Worm (Caenorhabditis elegans) whole organism, L4/young adult: ENCODE results near the gene K08D8.5.
"Not testable (repeated sequence)": the region's sequence is repeated elsewhere in the genome, so short reads cannot be mapped to it uniquely, and the experiment has no call there.

Experiments used
- W03F9.2 ChIP-seq: fragments of 150-350 bp; optimal IDR thresholded peaks from 2 replicates; lab custom pipeline; 2014; ENCODE audit warnings: missing biosample characterization, missing genetic modification characterization
- dao-5 ChIP-seq: sonication (generic microtip); optimal IDR thresholded peaks from 2 replicates; lab custom pipeline; 2016; ENCODE audit warnings: missing genotype, missing genetic modification characterization, moderate library complexity, missing compliant biosample characterization
- him-1 ChIP-seq: sonication (generic microtip); optimal IDR thresholded peaks from 2 replicates; lab custom pipeline; 2016; ENCODE audit warnings: missing genotype, missing genetic modification reagents, missing genetic modification characterization, missing compliant biosample characterization

Gene K08D8.5

ce11 chrIV:12892194-12892593 is 19.7 kb downstream of the K08D8.5 start, which contains the start of gene K08D8.1:
Gene K08D8.1, plus strand, starts transcription at chrIV:12892494.
- TF ChIP-seq him-1 (tag; lab: Kevin White, UChicago) (no peak), dao-5 (tag; lab: Kevin White, UChicago) (no peak), W03F9.2 (tag; lab: Kevin White, UChicago) (no peak)

DNA sequence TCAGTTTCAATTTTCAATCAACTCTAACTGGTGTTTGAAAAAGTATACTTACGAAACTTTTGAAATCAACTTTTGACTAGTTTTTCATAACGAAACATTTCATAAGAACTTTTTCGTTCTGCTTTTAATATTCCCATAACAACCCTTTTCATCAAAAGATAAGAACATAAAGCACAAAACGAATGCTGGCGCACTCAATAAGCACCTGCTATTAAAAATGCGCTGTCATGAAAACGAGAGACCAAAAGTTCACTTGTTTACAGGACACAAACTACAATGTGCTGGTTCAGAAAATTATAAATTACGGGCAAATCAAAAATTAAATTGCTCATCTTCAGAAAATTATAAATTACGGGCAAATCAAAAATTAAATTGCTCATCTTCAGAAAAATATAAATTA is 20.8 kb downstream of the K08D8.5 start:
- TF ChIP-seq him-1 (tag; lab: Kevin White, UChicago) (no peak), dao-5 (tag; lab: Kevin White, UChicago) (no peak), W03F9.2 (tag; lab: Kevin White, UChicago) (no peak)

- TF ChIP-seq dao-5 (tag; lab: Kevin White, UChicago) (no peak), W03F9.2 (tag; lab: Kevin White, UChicago) (no peak), him-1 (tag; lab: Kevin White, UChicago) (no peak)
Observed at ce11 chrIV:12890445-12890844, 21.5 kb downstream of the K08D8.5 start, which contains the start of gene K08D8.6. Gene K08D8.6, minus strand, starts transcription at chrIV:12890508.

DNA sequence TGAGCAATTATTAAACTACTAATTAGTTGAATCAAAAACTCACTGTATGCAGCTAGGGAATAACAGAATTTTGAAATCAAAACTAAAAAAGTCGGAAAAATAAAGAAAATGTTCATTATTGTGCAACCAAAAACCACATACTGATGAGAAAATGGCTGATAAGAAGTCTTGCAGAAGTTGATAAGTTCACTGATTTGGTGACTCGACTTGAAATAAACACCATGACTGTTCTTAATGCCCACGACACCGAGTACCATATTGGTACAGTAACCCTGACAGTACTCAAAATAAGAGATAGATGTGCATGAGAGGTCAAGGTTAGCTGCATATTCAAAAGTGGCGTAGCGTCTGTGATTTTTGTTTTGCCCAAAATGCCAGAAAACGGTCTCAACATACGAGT is 25.9 kb downstream of the K08D8.5 start:
- TF ChIP-seq him-1 (tag; lab: Kevin White, UChicago) (no peak), dao-5 (tag; lab: Kevin White, UChicago) (no peak), W03F9.2 (tag; lab: Kevin White, UChicago) (no peak)

- TF ChIP-seq dao-5 (tag; lab: Kevin White, UChicago) (no peak), him-1 (tag; lab: Kevin White, UChicago) (no peak), W03F9.2 (tag; lab: Kevin White, UChicago) (no peak)
Observed at ce11 chrIV:12883190-12883589, 28.7 kb downstream of the K08D8.5 start, which contains the start of gene ZK896.4. Gene ZK896.4, minus strand, starts transcription at chrIV:12883290.

DNA sequence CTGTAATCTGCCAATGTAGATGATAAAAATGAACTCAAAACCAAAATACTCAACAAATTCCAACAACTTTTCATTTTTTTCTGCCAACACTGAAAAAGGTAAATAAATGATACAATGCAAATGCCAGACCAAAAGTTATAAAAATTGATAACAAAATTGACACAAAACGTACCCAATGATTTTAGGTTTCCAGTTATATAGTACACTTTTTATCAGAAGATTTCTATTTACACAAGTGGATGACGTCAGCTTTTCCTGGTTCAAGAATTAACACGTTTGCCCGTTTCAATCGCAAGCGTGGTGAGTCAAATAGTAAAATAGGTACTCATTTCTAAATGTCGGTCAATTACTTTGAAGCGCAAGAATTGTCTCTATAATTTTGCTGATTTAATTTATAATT is 32.4 kb downstream of the K08D8.5 start, which contains the start of gene ZK896.5:
TSS of gene ZK896.5 (minus strand) at position 89 of the 400 bp plus-strand sequence.
- no peak for TF ChIP-seq dao-5 (tag; lab: Kevin White, UChicago)
- no peak for TF ChIP-seq him-1 (tag; lab: Kevin White, UChicago)
- TF ChIP-seq W03F9.2 (tag; lab: Kevin White, UChicago), result no peak

ce11 chrIV:12876558-12876957 is 35.4 kb downstream of the K08D8.5 start:
- TF ChIP-seq him-1 (tag; lab: Kevin White, UChicago) (no peak), W03F9.2 (tag; lab: Kevin White, UChicago) (no peak)

DNA sequence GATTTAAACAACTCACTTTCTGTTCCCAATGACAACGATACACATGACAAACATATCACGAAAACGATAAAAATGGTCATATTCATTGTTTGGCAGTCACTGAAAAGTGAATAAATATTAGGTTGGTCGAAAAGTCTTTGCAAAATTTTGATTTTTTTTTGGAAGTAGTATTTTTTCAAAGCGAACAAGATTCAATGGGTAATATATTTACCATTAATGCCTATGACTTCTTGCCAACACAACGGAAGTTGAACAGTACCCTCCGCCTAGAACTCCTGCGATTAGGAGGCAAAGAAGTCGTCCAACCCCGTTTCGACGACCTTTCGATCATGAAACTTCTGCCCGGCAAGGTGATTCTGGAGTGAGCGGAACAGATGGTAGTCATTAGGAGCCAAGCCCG is 36.7 kb downstream of the K08D8.5 start, which contains the start of gene ZK896.1:
TSS of gene ZK896.1 (minus strand) at position 101 of the 400 bp plus-strand sequence.
- TF ChIP-seq W03F9.2, dao-5, him-1 (tag; lab: Kevin White, UChicago): not testable (repeated sequence)

DNA sequence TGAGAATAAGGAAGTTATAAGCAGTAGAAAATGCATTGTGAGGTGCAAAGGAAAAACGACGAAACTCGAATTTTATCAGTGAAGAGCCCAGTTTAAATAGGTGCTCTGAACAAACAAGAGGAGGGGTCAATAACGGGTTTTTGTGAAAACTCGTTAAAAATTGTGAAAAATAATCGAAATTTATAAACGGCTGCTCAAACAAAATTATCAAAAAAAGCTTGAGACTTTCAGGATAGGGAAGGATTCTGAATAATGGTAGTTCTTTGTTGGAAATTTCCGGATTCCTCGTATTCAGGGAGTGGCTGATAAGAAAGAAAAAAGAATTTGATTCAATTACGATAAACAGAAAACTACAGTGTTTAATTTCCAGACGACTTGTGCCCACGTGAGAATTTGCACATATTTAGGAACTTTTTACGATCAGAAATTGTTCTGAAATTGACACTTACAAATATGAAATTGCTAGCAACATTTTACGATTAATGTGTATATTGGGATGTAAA is 40.4 kb downstream of the K08D8.5 start, which contains the start of gene clec-187:
TSS of gene clec-187 (minus strand) at position 51 of the 503 bp plus-strand sequence.
- TF ChIP-seq W03F9.2 (tag; lab: Kevin White, UChicago) (no peak), him-1 (tag; lab: Kevin White, UChicago) (no peak), dao-5 (tag; lab: Kevin White, UChicago) (no peak)

DNA sequence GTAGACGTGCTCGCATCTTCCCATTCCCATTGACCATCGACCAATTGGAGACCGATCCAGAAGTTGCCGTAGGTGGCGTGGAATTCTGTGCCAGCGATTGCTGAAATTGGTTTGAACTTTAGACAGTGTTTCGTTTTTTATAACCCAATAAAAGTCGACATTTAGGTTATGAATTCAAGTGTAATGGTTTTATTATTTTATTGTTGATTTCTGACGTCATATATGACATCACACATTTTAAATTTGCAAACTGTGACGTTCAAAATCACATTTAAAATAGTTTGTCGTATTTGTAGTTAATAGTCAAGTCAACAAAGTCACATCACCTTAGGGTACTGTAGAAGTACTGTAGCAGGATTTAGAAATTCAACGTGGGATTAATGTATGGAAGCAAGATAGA is 41.6 kb downstream of the K08D8.5 start:
- TF ChIP-seq W03F9.2 (tag; lab: Kevin White, UChicago) (no peak), him-1 (tag; lab: Kevin White, UChicago) (no peak)

DNA sequence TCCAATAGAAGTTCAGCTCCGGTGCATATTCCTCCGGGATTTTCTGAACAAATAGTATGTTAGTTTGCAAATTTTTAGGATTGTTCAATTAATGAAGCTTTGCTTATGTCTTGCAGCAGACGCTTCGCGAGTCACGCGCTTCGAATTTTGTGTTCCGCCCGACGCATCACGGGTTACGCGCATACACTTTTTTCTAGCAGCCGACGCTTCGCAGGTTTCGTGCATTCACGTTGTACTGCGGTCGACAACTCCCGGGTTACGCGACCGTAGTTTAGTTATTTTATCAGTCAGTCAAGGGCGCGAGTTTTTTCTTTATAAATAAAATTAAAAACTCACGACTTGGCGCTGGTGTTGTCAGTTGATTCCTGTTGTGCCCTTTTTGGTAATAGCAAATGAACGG is 42.1 kb downstream of the K08D8.5 start:
- no peak for TF ChIP-seq him-1 (tag; lab: Kevin White, UChicago)
- TF ChIP-seq W03F9.2 (tag; lab: Kevin White, UChicago), result no peak
- no peak for TF ChIP-seq dao-5 (tag; lab: Kevin White, UChicago)

- TF ChIP-seq dao-5 (tag; lab: Kevin White, UChicago), result no peak
- TF ChIP-seq W03F9.2 (tag; lab: Kevin White, UChicago), result no peak
Observed at ce11 chrIV:12869383-12869782, 42.5 kb downstream of the K08D8.5 start.

DNA sequence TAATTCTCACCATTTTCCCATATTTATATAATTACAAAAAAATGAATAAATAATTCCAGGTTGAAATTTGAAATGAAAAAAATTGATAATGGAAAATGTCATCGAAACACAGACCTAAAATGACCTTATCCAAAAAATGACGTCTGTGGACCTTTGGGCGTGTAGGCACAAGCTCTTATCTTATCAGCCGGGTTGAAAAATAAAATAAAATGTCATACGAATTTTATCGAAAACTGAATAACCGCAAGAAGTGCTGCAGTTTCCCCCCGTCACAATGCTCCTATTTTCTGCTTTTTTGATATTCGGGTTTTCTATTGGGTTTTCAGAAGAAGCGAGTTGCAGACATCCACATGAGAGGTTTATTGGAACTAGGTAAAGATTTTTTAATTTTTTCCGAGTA is 46.0 kb downstream of the K08D8.5 start, which contains the start of gene clec-186:
TSS of gene clec-186 (plus strand) at position 226 of the 400 bp plus-strand sequence.
- TF ChIP-seq W03F9.2 (tag; lab: Kevin White, UChicago) (no peak), him-1 (tag; lab: Kevin White, UChicago) (no peak), dao-5 (tag; lab: Kevin White, UChicago) (no peak)
